Fruit fly (Drosophila melanogaster) whole organism, embryonic: ENCODE results near the gene dgt2.

Experiments
- Abd-B ChIP-seq: fragments of 200-800 bp; sonication (Bioruptor generic); optimal IDR thresholded peaks from 2 replicates; lab custom pipeline; 2018; ENCODE audit warnings: missing biosample characterization, mild to moderate bottlenecking, missing genetic modification characterization, moderate library complexity
- Awh ChIP-seq: fragments of 200-800 bp; sonication (Bioruptor generic); IDR thresholded peaks from 2 replicates; pipeline ENCODE4, ENCODE4 v1.3.6; 2022; ENCODE audit warnings: missing biosample characterization, missing genetic modification characterization
- CG11723 ChIP-seq: fragments of 200-800 bp; sonication (Bioruptor generic); optimal IDR thresholded peaks from 2 replicates; lab custom pipeline; 2017; ENCODE audit warnings: missing biosample characterization, mild to moderate bottlenecking, missing genetic modification characterization
- CG12299 ChIP-seq: fragments of 200-800 bp; sonication (Bioruptor generic); optimal IDR thresholded peaks from 2 replicates; lab custom pipeline; 2018; ENCODE audit warnings: missing biosample characterization, mild to moderate bottlenecking, missing genetic modification characterization
- CG13894 ChIP-seq: fragments of 200-800 bp; sonication (Bioruptor generic); optimal IDR thresholded peaks from 3 replicates; lab custom pipeline; 2018; ENCODE audit warnings: missing biosample characterization, mild to moderate bottlenecking, missing genetic modification characterization, moderate library complexity
- CG15514 ChIP-seq: fragments of 200-800 bp; sonication (Bioruptor generic); optimal IDR thresholded peaks from 3 replicates; lab custom pipeline; 2017; ENCODE audit warnings: missing biosample characterization, missing genetic modification characterization, mild to moderate bottlenecking, moderate library complexity, missing genetic modification reagents
- CG18262 ChIP-seq: fragments of 200-800 bp; optimal IDR thresholded peaks from 3 replicates; lab custom pipeline; 2019; ENCODE audit warnings: missing biosample characterization, mild to moderate bottlenecking, missing genetic modification characterization, moderate library complexity
- CG18764 ChIP-seq: fragments of 200-800 bp; sonication (Bioruptor generic); optimal IDR thresholded peaks from 3 replicates; lab custom pipeline; 2016; ENCODE audit warnings: missing biosample characterization, missing genetic modification characterization
- CG33557 ChIP-seq: fragments of 200-800 bp; sonication (Bioruptor generic); optimal IDR thresholded peaks from 2 replicates; lab custom pipeline; 2019; ENCODE audit warnings: missing biosample characterization, mild to moderate bottlenecking, missing genetic modification characterization, moderate library complexity
- CG3407 ChIP-seq: fragments of 200-800 bp; sonication (Bioruptor generic); optimal IDR thresholded peaks from 2 replicates; lab custom pipeline; 2018; ENCODE audit warnings: missing biosample characterization, mild to moderate bottlenecking, missing genetic modification characterization
- CG4707 ChIP-seq: fragments of 200-800 bp; sonication (Bioruptor generic); optimal IDR thresholded peaks from 2 replicates; lab custom pipeline; 2018; ENCODE audit warnings: missing biosample characterization, mild to moderate bottlenecking, missing genetic modification characterization, moderate library complexity
- CG4820 ChIP-seq: fragments of 200-800 bp; sonication (Bioruptor generic); optimal IDR thresholded peaks from 3 replicates; lab custom pipeline; 2016; ENCODE audit warnings: missing biosample characterization, missing genetic modification characterization
- CG6765 ChIP-seq: fragments of 200-800 bp; sonication (Bioruptor generic); optimal IDR thresholded peaks from 3 replicates; lab custom pipeline; 2017; ENCODE audit warnings: missing biosample characterization, mild to moderate bottlenecking, missing genetic modification characterization
- CG6854 ChIP-seq: fragments of 200-800 bp; sonication (Bioruptor generic); optimal IDR thresholded peaks from 3 replicates; lab custom pipeline; 2017; ENCODE audit warnings: missing biosample characterization, mild to moderate bottlenecking, missing genetic modification characterization
- CG7556 ChIP-seq: fragments of 200-800 bp; sonication (Bioruptor generic); optimal IDR thresholded peaks from 2 replicates; lab custom pipeline; 2017; ENCODE audit warnings: missing biosample characterization, mild to moderate bottlenecking, missing genetic modification characterization
- CG7839 ChIP-seq: fragments of 200-800 bp; sonication (Bioruptor generic); optimal IDR thresholded peaks from 3 replicates; lab custom pipeline; 2018; ENCODE audit warnings: missing biosample characterization, mild to moderate bottlenecking, missing genetic modification characterization, moderate library complexity
- CG7928 ChIP-seq: fragments of 200-800 bp; sonication (Bioruptor generic); optimal IDR thresholded peaks from 2 replicates; lab custom pipeline; 2017; ENCODE audit warnings: missing biosample characterization, mild to moderate bottlenecking, missing genetic modification characterization
- CG8281 ChIP-seq: fragments of 200-800 bp; sonication (Bioruptor generic); optimal IDR thresholded peaks from 2 replicates; lab custom pipeline; 2018; ENCODE audit warnings: missing biosample characterization, mild to moderate bottlenecking, missing genetic modification characterization, moderate library complexity
- CG8478 ChIP-seq: fragments of >200 bp; optimal IDR thresholded peaks from 2 replicates; lab custom pipeline; 2018
- CG9437 ChIP-seq: fragments of 200-800 bp; sonication (Bioruptor generic); optimal IDR thresholded peaks from 2 replicates; lab custom pipeline; 2018; ENCODE audit warnings: missing biosample characterization, mild to moderate bottlenecking, missing genetic modification characterization
- E2f1 ChIP-seq: fragments of 200-800 bp; sonication (Bioruptor generic); IDR thresholded peaks from 2 replicates; pipeline ENCODE4 v1.3.6; 2022; ENCODE audit warnings: missing biosample characterization, missing genetic modification characterization
- HmgD ChIP-seq: fragments of 200-800 bp; sonication (Bioruptor generic); optimal IDR thresholded peaks from 3 replicates; lab custom pipeline; 2016; ENCODE audit warnings: missing biosample characterization, missing genetic modification characterization
- Hsf ChIP-seq: fragments of 200-800 bp; sonication (Bioruptor generic); optimal IDR thresholded peaks from 3 replicates; lab custom pipeline; 2016; ENCODE audit warnings: missing biosample characterization, missing genetic modification characterization
- Neu2 ChIP-seq: fragments of 200-800 bp; sonication (Bioruptor generic); optimal IDR thresholded peaks from 3 replicates; lab custom pipeline; 2016; ENCODE audit warnings: missing biosample characterization, missing genetic modification characterization, borderline replicate concordance
- Sox100B ChIP-seq: fragments of 200-800 bp; sonication (Bioruptor generic); optimal IDR thresholded peaks from 3 replicates; lab custom pipeline; 2018; ENCODE audit warnings: missing biosample characterization, mild to moderate bottlenecking, missing genetic modification characterization
- Tbp ChIP-seq: fragments of >200 bp; optimal IDR thresholded peaks from 2 replicates; lab custom pipeline; 2018; ENCODE audit warnings: missing biosample characterization, missing genetic modification characterization
- Trl ChIP-seq, 3 experiments: fragments of >200 bp in 2 of 3; fragments of 200-800 bp in 1 of 3; sonication (Bioruptor generic) in 1 of 3; optimal IDR thresholded peaks; 2 replicates in 1 of 3; 3 replicates in 2 of 3; lab custom pipeline; 2016 to 2017; ENCODE audit warnings: missing biosample characterization in 1 of 3, missing genetic modification characterization in 1 of 3
- ac ChIP-seq: fragments of 200-800 bp; sonication (Bioruptor generic); optimal IDR thresholded peaks from 3 replicates; lab custom pipeline; 2017; ENCODE audit warnings: missing biosample characterization, mild to moderate bottlenecking, missing genetic modification characterization
- chn ChIP-seq: fragments of 200-800 bp; sonication (Bioruptor generic); optimal IDR thresholded peaks from 2 replicates; lab custom pipeline; 2016; ENCODE audit warnings: missing biosample characterization, missing genetic modification characterization
- crol ChIP-seq: fragments of 200-800 bp; sonication (Bioruptor generic); IDR thresholded peaks from 2 replicates; pipeline ENCODE4 v1.3.6; 2022; ENCODE audit warnings: missing biosample characterization, missing genetic modification characterization
- dan ChIP-seq: fragments of 200-800 bp; sonication (Bioruptor generic); IDR thresholded peaks from 2 replicates; pipeline ENCODE4 v1.3.6; 2022; ENCODE audit warnings: missing biosample characterization, missing genetic modification characterization
- danr ChIP-seq: fragments of 200-800 bp; sonication (Bioruptor generic); IDR thresholded peaks from 2 replicates; pipeline ENCODE4 v1.3.6; 2022; ENCODE audit warnings: missing biosample characterization, missing genetic modification characterization
- dimm ChIP-seq: fragments of 200-800 bp; sonication (Bioruptor generic); IDR thresholded peaks from 2 replicates; pipeline ENCODE4 v1.3.6; 2022; ENCODE audit warnings: missing biosample characterization, missing genetic modification characterization
- dmrt11E ChIP-seq: fragments of 200-800 bp; sonication (Bioruptor generic); optimal IDR thresholded peaks from 3 replicates; lab custom pipeline; 2018; ENCODE audit warnings: missing biosample characterization, mild to moderate bottlenecking, missing genetic modification characterization, moderate library complexity
- eyg ChIP-seq: fragments of 200-800 bp; sonication (Bioruptor generic); optimal IDR thresholded peaks from 3 replicates; lab custom pipeline; 2016; ENCODE audit warnings: missing biosample characterization, missing genetic modification characterization
- fru ChIP-seq: fragments of >200 bp; optimal IDR thresholded peaks from 2 replicates; lab custom pipeline; 2017
- gce ChIP-seq: fragments of 200-800 bp; sonication (Bioruptor generic); IDR thresholded peaks from 3 replicates; pipeline ENCODE4 v1.3.6; 2022; ENCODE audit warnings: missing biosample characterization, missing genetic modification characterization
- h ChIP-seq: fragments of >200 bp; optimal IDR thresholded peaks from 2 replicates; lab custom pipeline; 2017
- hkb ChIP-seq, 2 experiments: fragments of 200-800 bp in 1 of 2; fragments of >200 bp in 1 of 2; sonication (Bioruptor generic) in 1 of 2; IDR thresholded peaks in 1 of 2; optimal IDR thresholded peaks in 1 of 2; 2 replicates each; pipeline versions ENCODE4 v1.3.6 to Lab custom; 2017 to 2022; ENCODE audit warnings: missing biosample characterization in 1 of 2, missing genetic modification characterization in 1 of 2
- ind ChIP-seq: fragments of 200-800 bp; sonication (Bioruptor generic); optimal IDR thresholded peaks from 3 replicates; lab custom pipeline; 2016; ENCODE audit warnings: missing biosample characterization, missing genetic modification characterization
- insv ChIP-seq, 2 experiments: fragments of 200-800 bp; sonication (Bioruptor generic); optimal IDR thresholded peaks; 3 replicates each; lab custom pipeline; 2016 to 2018; ENCODE audit warnings: missing biosample characterization in 2 of 2, missing genetic modification characterization in 2 of 2
- knrl ChIP-seq: fragments of 200-800 bp; sonication (Bioruptor generic); IDR thresholded peaks from 3 replicates; pipeline ENCODE4 v1.3.6; 2022; ENCODE audit warnings: missing biosample characterization, missing genetic modification characterization; ENCODE audit not compliant: partially characterized antibody
- lola ChIP-seq, 3 experiments: fragments of >200 bp in 2 of 3; fragments of 200-800 bp in 1 of 3; sonication (Bioruptor generic) in 1 of 3; optimal IDR thresholded peaks; 2 replicates each; lab custom pipeline; 2017 to 2019; ENCODE audit warnings: missing biosample characterization in 3 of 3, missing genetic modification characterization in 3 of 3, mild to moderate bottlenecking in 1 of 3, moderate library complexity in 1 of 3
- pum ChIP-seq: fragments of 200-800 bp; sonication (Bioruptor generic); optimal IDR thresholded peaks from 2 replicates; lab custom pipeline; 2016; ENCODE audit warnings: missing biosample characterization, missing genetic modification characterization
- slou ChIP-seq: fragments of 200-800 bp; sonication (Bioruptor generic); optimal IDR thresholded peaks from 3 replicates; lab custom pipeline; 2016; ENCODE audit warnings: missing biosample characterization, missing genetic modification characterization
- so ChIP-seq: fragments of 200-800 bp; sonication (Bioruptor generic); IDR thresholded peaks from 3 replicates; pipeline ENCODE4 v1.3.6; 2022; ENCODE audit warnings: missing biosample characterization, missing genetic modification characterization
- ssp ChIP-seq: fragments of 200-800 bp; sonication (Bioruptor generic); IDR thresholded peaks from 2 replicates; pipeline ENCODE4 v1.3.6; 2022; ENCODE audit warnings: missing biosample characterization, missing genetic modification characterization
- tgo ChIP-seq: fragments of 200-800 bp; sonication (Bioruptor generic); IDR thresholded peaks from 3 replicates; pipeline ENCODE4 v1.3.6; 2022; ENCODE audit warnings: missing biosample characterization, missing genetic modification characterization
- twi ChIP-seq: fragments of 200-800 bp; optimal IDR thresholded peaks from 2 replicates; lab custom pipeline; 2019; ENCODE audit warnings: missing biosample characterization, mild to moderate bottlenecking, missing genetic modification characterization, moderate library complexity

The dgt2 gene

dm6 chr2L:12011682-12012655 is 22.2 kb downstream of the dgt2 start (continued):
- TF ChIP-seq CG18262 (tag; lab: Kevin White, UChicago) (peak; percentile 36), tgo (no peak), twi (peak; percentile 25), CG11723 (GFP tag; lab: Kevin White, UChicago) (peak; percentile 60), CG7839 (tag; lab: Kevin White, UChicago) (peak; percentile 60), ssp (GFP tag; lab: Robert Waterston, UW) (no peak), fru (lab: Kevin White, UChicago) (no peak), Trl (optimal IDR thresholded peaks at IDR 0.05; lab: Kevin White, UChicago) (peak in 1 of 2 experiments; percentile 7), Trl (GFP tag; optimal IDR thresholded peaks at IDR 0.05; lab: Kevin White, UChicago) (peak; percentile 64), Abd-B (GFP tag; lab: Kevin White, UChicago) (peak; percentile 56), CG9437 (GFP tag; lab: Kevin White, UChicago) (no peak), Hsf (GFP tag; lab: Kevin White, UChicago) (peak; percentile 58), CG7556 (GFP tag; lab: Kevin White, UChicago) (peak; percentile 81), Tbp (no peak), Awh (GFP tag; lab: Robert Waterston, UW) (no peak), slou (peak; percentile 13), hkb (optimal IDR thresholded peaks at IDR 0.05; lab: Kevin White, UChicago) (peak; percentile 58), hkb (GFP tag; IDR thresholded peaks at IDR 0.05; lab: Robert Waterston, UW) (no peak), Neu2 (peak; percentile 13), E2f1 (GFP tag; lab: Robert Waterston, UW) (no peak), eyg (GFP tag; lab: Kevin White, UChicago) (peak; percentile 57), pum (peak; percentile 59), CG4707 (GFP tag; lab: Kevin White, UChicago) (no peak), chn (GFP tag; lab: Kevin White, UChicago) (peak; percentile 78), insv (GFP tag; optimal IDR thresholded peaks at IDR 0.05; lab: Kevin White, UChicago) (peak in 1 of 2 experiments; percentile 60), CG12299 (tag; lab: Kevin White, UChicago) (peak; percentile 40), Sox100B (GFP tag; lab: Kevin White, UChicago) (no peak), CG8281 (tag; lab: Kevin White, UChicago) (peak; percentile 26), CG18764 (GFP tag; lab: Kevin White, UChicago) (no peak), lola (GFP tag; optimal IDR thresholded peaks at IDR 0.05; lab: Kevin White, UChicago) (no peak), h (lab: Kevin White, UChicago) (no peak), crol (no peak), CG7928 (no peak), dimm (GFP tag; lab: Robert Waterston, UW) (no peak), dan (no peak), HmgD (GFP tag; lab: Kevin White, UChicago) (peak; percentile 54), CG3407 (GFP tag; lab: Kevin White, UChicago) (peak; percentile 51), danr (GFP tag; lab: Robert Waterston, UW) (no peak), CG15514 (GFP tag; lab: Kevin White, UChicago) (peak; percentile 94), ac (peak; percentile 0), CG33557 (GFP tag; lab: Kevin White, UChicago) (peak; percentile 32), gce (no peak), so (GFP tag; lab: Robert Waterston, UW) (no peak), ind (GFP tag; lab: Kevin White, UChicago) (peak; percentile 84), CG4820 (peak; percentile 54), CG6765 (GFP tag; lab: Kevin White, UChicago) (peak; percentile 86), CG8478 (lab: Kevin White, UChicago) (no peak), CG13894 (tag; lab: Kevin White, UChicago) (peak; percentile 90), CG6854 (GFP tag; lab: Kevin White, UChicago) (peak; percentile 39), dmrt11E (tag; lab: Kevin White, UChicago) (no peak), knrl (GFP tag; lab: Robert Waterston, UW) (no peak)
